Worm (Caenorhabditis elegans): ENCODE results near the gene lact-3.

Gene lact-3

DNA sequence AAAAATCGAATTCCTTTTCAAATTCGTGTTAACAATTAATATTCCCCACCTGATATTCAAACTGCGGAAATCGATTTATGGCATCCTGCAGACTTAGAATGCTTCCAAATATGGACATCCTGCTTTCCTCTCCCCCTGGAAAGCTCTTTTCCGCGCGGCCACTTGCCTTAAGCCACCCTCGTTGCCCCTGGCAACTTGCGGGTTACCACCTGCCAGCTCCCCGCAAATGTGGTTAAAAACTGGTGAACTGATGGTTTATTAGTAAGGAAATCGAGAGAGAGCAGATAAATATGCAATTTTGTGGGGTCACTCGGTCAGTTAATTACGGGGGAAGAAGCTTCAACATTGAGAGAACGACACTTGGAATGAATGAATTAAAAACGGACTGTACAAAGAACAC is 5.4 kb downstream of the lact-3 start, which contains the start of gene nphp-1:
TSS of gene nphp-1 (minus strand) at position 145 of the 400 bp plus-strand sequence.
- no peak for TF ChIP-seq mdl-1 (tag; optimal IDR thresholded peaks at IDR 0.05)
- no peak for TF ChIP-seq lsy-12 (tag; optimal IDR thresholded peaks at IDR 0.05)
- no peak for TF ChIP-seq nhr-76 (tag; optimal IDR thresholded peaks at IDR 0.05)
- no peak for TF ChIP-seq unc-62 (GFP tag; optimal IDR thresholded peaks at IDR 0.05)
- TF ChIP-seq zag-1 (tag; optimal IDR thresholded peaks at IDR 0.05): no peak
- no peak for TF ChIP-seq snpc-4 (tag; optimal IDR thresholded peaks at IDR 0.05)
- TF ChIP-seq daf-12 (tag; optimal IDR thresholded peaks at IDR 0.05): no peak
- no peak for TF ChIP-seq egl-5 (tag; optimal IDR thresholded peaks at IDR 0.05)
- no peak for TF ChIP-seq fos-1 (tag; optimal IDR thresholded peaks at IDR 0.05)
- no peak for TF ChIP-seq unc-39 (tag; optimal IDR thresholded peaks at IDR 0.05)
- TF ChIP-seq egl-27 (tag; optimal IDR thresholded peaks at IDR 0.05): no peak
- TF ChIP-seq fkh-10 (GFP tag; optimal IDR thresholded peaks at IDR 0.05): no peak
- no peak for TF ChIP-seq nhr-23 (tag; optimal IDR thresholded peaks at IDR 0.05)
- TF ChIP-seq ama-1 (optimal IDR thresholded peaks at IDR 0.05): no peak
- no peak for TF ChIP-seq ceh-16 (tag; optimal IDR thresholded peaks at IDR 0.05)
- TF ChIP-seq pha-4 (tag; optimal IDR thresholded peaks at IDR 0.05): no peak
- TF ChIP-seq nhr-77 (tag; optimal IDR thresholded peaks at IDR 0.05): no peak
- TF ChIP-seq nhr-67 (tag; optimal IDR thresholded peaks at IDR 0.05): no peak
- TF ChIP-seq skn-1 (tag; optimal IDR thresholded peaks at IDR 0.05): no peak

DNA sequence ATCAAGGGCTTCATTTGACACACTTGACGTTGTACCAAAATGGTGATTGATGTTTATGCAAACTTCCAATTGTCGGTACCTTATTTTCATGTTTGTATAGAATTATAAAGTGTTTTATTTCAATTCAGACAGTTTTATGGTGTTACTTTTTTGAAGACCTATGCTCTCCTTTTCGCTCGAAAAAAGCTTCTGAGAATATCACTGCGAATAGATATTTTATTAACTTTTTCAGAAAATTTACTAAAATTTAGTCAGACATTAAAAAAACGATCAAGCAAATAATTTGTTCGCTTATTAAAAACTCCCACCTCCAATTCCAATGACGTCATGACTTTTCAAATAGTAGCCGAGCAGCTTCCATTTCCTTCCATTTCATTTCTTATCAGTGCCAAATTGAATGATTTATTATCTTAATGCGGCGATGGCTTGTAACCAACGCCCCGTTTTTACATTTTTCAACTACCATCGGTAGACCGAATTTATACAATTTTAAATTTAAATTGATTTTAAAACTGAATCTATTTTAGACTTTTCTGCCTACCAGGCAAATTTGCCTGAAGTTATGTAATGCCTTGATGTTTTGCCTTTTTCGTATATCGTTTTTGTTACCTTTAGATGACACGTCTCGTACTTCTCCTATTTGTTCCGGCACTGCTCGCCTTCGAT is 10.4 kb downstream of the lact-3 start, which contains the start of gene M28.10:
TSS of gene M28.10 (plus strand) at position 616 of the 666 bp plus-strand sequence.
- peak; percentile 58 for TF ChIP-seq elt-2 (tag; optimal IDR thresholded peaks at IDR 0.05)
- TF ChIP-seq lin-39 (tag; optimal IDR thresholded peaks at IDR 0.05): no peak
- TF ChIP-seq tbx-2 (tag; optimal IDR thresholded peaks at IDR 0.05): no peak
- no peak for TF ChIP-seq fos-1 (tag; optimal IDR thresholded peaks at IDR 0.05)
- no peak for TF ChIP-seq ZK546.5 (tag; optimal IDR thresholded peaks at IDR 0.05)
- no peak for TF ChIP-seq jun-1 (tag; optimal IDR thresholded peaks at IDR 0.05)
- TF ChIP-seq pqm-1 (tag; optimal IDR thresholded peaks at IDR 0.05): peak; percentile 12

DNA sequence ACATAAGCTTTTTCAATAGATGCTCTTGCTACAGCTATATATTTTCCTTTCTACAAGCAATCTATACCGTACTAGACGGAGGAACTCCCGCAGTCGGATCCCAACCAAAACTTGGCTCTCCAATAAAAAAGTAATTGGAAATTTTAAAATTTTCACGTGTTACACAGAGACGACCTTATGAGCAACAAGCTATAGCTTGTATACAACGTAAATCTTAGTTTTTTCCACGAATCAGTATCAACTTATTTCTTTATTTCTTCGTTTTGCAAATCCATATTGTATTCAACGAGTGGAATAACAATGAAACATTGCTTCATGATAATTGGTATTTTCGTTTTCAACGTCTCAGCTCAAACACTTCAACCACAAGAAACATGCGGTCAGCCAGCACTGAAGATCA is 14.1 kb downstream of the lact-3 start, which contains the start of gene M28.4:
TSS of gene M28.4 (plus strand) at position 301 of the 400 bp plus-strand sequence.
- no peak for TF ChIP-seq jun-1 (tag; optimal IDR thresholded peaks at IDR 0.05)
- no peak for TF ChIP-seq nhr-43 (tag; optimal IDR thresholded peaks at IDR 0.05; ENCODE audit: poor library complexity, severe bottlenecking)
- TF ChIP-seq elt-1 (tag; optimal IDR thresholded peaks at IDR 0.05): no peak
- TF ChIP-seq pha-4 (tag; optimal IDR thresholded peaks at IDR 0.05): no peak
- no peak for TF ChIP-seq nhr-67 (tag; optimal IDR thresholded peaks at IDR 0.05)
- TF ChIP-seq lsy-12 (tag; optimal IDR thresholded peaks at IDR 0.05): no peak
- no peak for TF ChIP-seq pqm-1 (tag; optimal IDR thresholded peaks at IDR 0.05)
- no peak for TF ChIP-seq egl-5 (tag; optimal IDR thresholded peaks at IDR 0.05)
- TF ChIP-seq nhr-28 (tag; optimal IDR thresholded peaks at IDR 0.05): no peak
- no peak for TF ChIP-seq ceh-28 (tag; optimal IDR thresholded peaks at IDR 0.05)

DNA sequence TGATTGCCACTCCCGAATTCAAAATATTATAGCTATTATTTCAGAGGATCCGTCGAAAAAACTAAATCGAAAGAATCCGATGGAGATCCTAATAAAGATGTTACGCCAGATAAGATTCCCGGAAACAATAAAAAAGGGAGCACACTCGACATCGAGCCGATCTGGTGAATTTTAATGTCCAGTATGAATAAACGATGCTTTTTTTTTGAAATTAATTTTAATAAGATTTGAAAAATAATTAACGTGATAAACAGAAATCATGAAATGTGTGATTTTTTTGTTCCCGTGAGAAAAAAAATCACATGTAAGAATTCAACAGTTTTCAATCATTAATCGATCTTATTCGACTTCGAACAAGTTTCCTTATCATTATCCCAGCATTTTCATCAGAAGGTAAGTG is 18.4 kb downstream of the lact-3 start, which contains the start of gene M28.9:
TSS of gene M28.9 (plus strand) at position 301 of the 400 bp plus-strand sequence.
- TF ChIP-seq nhr-67 (tag; optimal IDR thresholded peaks at IDR 0.05) (no peak), unc-39 (tag; optimal IDR thresholded peaks at IDR 0.05) (no peak), fos-1 (tag; optimal IDR thresholded peaks at IDR 0.05) (no peak), ztf-11 (tag; optimal IDR thresholded peaks at IDR 0.05) (no peak), nhr-28 (tag; optimal IDR thresholded peaks at IDR 0.05) (no peak), ceh-16 (tag; optimal IDR thresholded peaks at IDR 0.05) (no peak)

ce11 chrII:10630944-10631343 is 26.5 kb downstream of the lact-3 start:
- TF ChIP-seq nhr-77 (tag; optimal IDR thresholded peaks at IDR 0.05) (no peak), fos-1 (tag; optimal IDR thresholded peaks at IDR 0.05) (no peak), lsy-12 (tag; optimal IDR thresholded peaks at IDR 0.05) (no peak), ceh-9 (tag; optimal IDR thresholded peaks at IDR 0.05) (no peak), elt-2 (tag; optimal IDR thresholded peaks at IDR 0.05) (peak; percentile 28), ama-1 (optimal IDR thresholded peaks at IDR 0.05) (no peak), pha-4 (tag; optimal IDR thresholded peaks at IDR 0.05) (no peak), nhr-76 (tag; optimal IDR thresholded peaks at IDR 0.05) (no peak), pqm-1 (tag; optimal IDR thresholded peaks at IDR 0.05) (peak; percentile 20), unc-39 (tag; optimal IDR thresholded peaks at IDR 0.05) (no peak), fkh-10 (GFP tag; optimal IDR thresholded peaks at IDR 0.05) (no peak), nhr-23 (tag; optimal IDR thresholded peaks at IDR 0.05) (no peak)
